Worm (Caenorhabditis elegans) whole organism, late embryonic: Measurements from ENCODE around the gene ggtb-1.

Source experiments
- C08G9.2 ChIP-seq: sonication (generic microtip); optimal IDR thresholded peaks from 2 replicates; lab custom pipeline; 2016; ENCODE audit warnings: mild to moderate bottlenecking, missing genetic modification characterization, moderate library complexity, missing compliant biosample characterization
- F13H6.1 ChIP-seq: sonication (generic microtip); optimal IDR thresholded peaks from 2 replicates; lab custom pipeline; 2016; ENCODE audit warnings: missing genetic modification characterization, missing compliant biosample characterization
- K02D7.2 ChIP-seq: sonication (generic microtip); optimal IDR thresholded peaks from 2 replicates; lab custom pipeline; 2017; ENCODE audit warnings: mild to moderate bottlenecking, missing genetic modification characterization, missing compliant biosample characterization
- Y22D7AL.16 ChIP-seq: sonication (generic microtip); optimal IDR thresholded peaks from 2 replicates; lab custom pipeline; 2016; ENCODE audit warnings: missing genetic modification characterization, missing compliant biosample characterization
- ahr-1 ChIP-seq: sonication (generic microtip); optimal IDR thresholded peaks from 2 replicates; lab custom pipeline; 2016; ENCODE audit warnings: missing genetic modification characterization, missing compliant biosample characterization
- ama-1 ChIP-seq: fragments of 150-350 bp; optimal IDR thresholded peaks from 2 replicates; lab custom pipeline; 2014
- ceh-19 ChIP-seq: fragments of 200-800 bp; sonication (Bioruptor generic); optimal IDR thresholded peaks from 2 replicates; lab custom pipeline; 2018; ENCODE audit warnings: mild to moderate bottlenecking, missing genetic modification characterization, missing compliant biosample characterization
- ceh-2 ChIP-seq: sonication (generic microtip); optimal IDR thresholded peaks from 2 replicates; lab custom pipeline; 2016; ENCODE audit warnings: missing genotype, missing genetic modification characterization, missing compliant biosample characterization
- ceh-24 ChIP-seq: sonication (generic microtip); optimal IDR thresholded peaks from 2 replicates; lab custom pipeline; 2016; ENCODE audit warnings: mild to moderate bottlenecking, missing genetic modification characterization, missing compliant biosample characterization
- ceh-31 ChIP-seq: sonication (generic microtip); optimal IDR thresholded peaks from 2 replicates; lab custom pipeline; 2016; ENCODE audit warnings: missing genetic modification characterization, missing compliant biosample characterization
- ceh-6 ChIP-seq: fragments of 200-800 bp; sonication (Bioruptor generic); optimal IDR thresholded peaks from 2 replicates; lab custom pipeline; 2018; ENCODE audit warnings: mild to moderate bottlenecking, missing genetic modification characterization, missing compliant biosample characterization
- ceh-9 ChIP-seq: sonication (generic microtip); optimal IDR thresholded peaks from 2 replicates; lab custom pipeline; 2016; ENCODE audit warnings: mild to moderate bottlenecking, missing genetic modification characterization, inconsistent platforms, missing compliant biosample characterization
- dmd-4 ChIP-seq: sonication (generic microtip); optimal IDR thresholded peaks from 2 replicates; lab custom pipeline; 2016; ENCODE audit warnings: borderline replicate concordance, missing genetic modification characterization, missing compliant biosample characterization
- dve-1 ChIP-seq: sonication (generic microtip); optimal IDR thresholded peaks from 2 replicates; lab custom pipeline; 2017; ENCODE audit warnings: antibody characterized with exemption, mild to moderate bottlenecking, missing genetic modification characterization, missing compliant biosample characterization
- elt-2 ChIP-seq: sonication (generic microtip); optimal IDR thresholded peaks from 2 replicates; lab custom pipeline; 2016; ENCODE audit warnings: missing genetic modification reagents, missing genetic modification characterization, missing compliant biosample characterization
- ets-4 ChIP-seq: sonication (generic microtip); optimal IDR thresholded peaks from 2 replicates; lab custom pipeline; 2016; ENCODE audit warnings: missing genetic modification characterization, missing compliant biosample characterization
- fax-1 ChIP-seq: sonication (generic microtip); optimal IDR thresholded peaks from 2 replicates; lab custom pipeline; 2016; ENCODE audit warnings: missing genotype, missing genetic modification characterization, missing compliant biosample characterization
- fkh-10 ChIP-seq: fragments of 150-350 bp; optimal IDR thresholded peaks from 2 replicates; lab custom pipeline; 2014; ENCODE audit warnings: missing biosample characterization, missing genetic modification reagents, missing genetic modification characterization
- fkh-6 ChIP-seq: sonication (generic microtip); optimal IDR thresholded peaks from 2 replicates; lab custom pipeline; 2016; ENCODE audit warnings: missing genetic modification characterization, missing compliant biosample characterization
- gmeb-2 ChIP-seq: sonication (generic microtip); optimal IDR thresholded peaks from 2 replicates; lab custom pipeline; 2016; ENCODE audit warnings: missing genetic modification characterization, inconsistent platforms, missing compliant biosample characterization
- hlh-15 ChIP-seq: sonication (generic microtip); optimal IDR thresholded peaks from 2 replicates; lab custom pipeline; 2016; ENCODE audit warnings: missing genetic modification characterization, missing compliant biosample characterization
- hlh-6 ChIP-seq: sonication (generic microtip); optimal IDR thresholded peaks from 2 replicates; lab custom pipeline; 2016; ENCODE audit warnings: missing genotype, missing genetic modification characterization, missing compliant biosample characterization
- hlh-8 ChIP-seq: sonication (generic microtip); optimal IDR thresholded peaks from 2 replicates; lab custom pipeline; 2016; ENCODE audit warnings: missing genotype, missing genetic modification characterization, missing compliant biosample characterization
- lim-6 ChIP-seq: sonication (generic microtip); optimal IDR thresholded peaks from 2 replicates; lab custom pipeline; 2016; ENCODE audit warnings: missing genetic modification characterization, missing compliant biosample characterization
- lin-11 ChIP-seq: fragments of 200-800 bp; sonication (Bioruptor generic); optimal IDR thresholded peaks from 2 replicates; lab custom pipeline; 2018; ENCODE audit warnings: mild to moderate bottlenecking, missing genetic modification characterization, missing compliant biosample characterization
- mec-3 ChIP-seq: sonication (generic microtip); optimal IDR thresholded peaks from 2 replicates; lab custom pipeline; 2016; ENCODE audit warnings: borderline replicate concordance, missing genetic modification characterization, missing compliant biosample characterization
- nfya-1 ChIP-seq: sonication (generic microtip); optimal IDR thresholded peaks from 2 replicates; lab custom pipeline; 2017; ENCODE audit warnings: missing genetic modification characterization, mild to moderate bottlenecking, missing compliant biosample characterization, antibody characterized with exemption, moderate library complexity
- nhr-11 ChIP-seq: fragments of 150-350 bp; optimal IDR thresholded peaks from 2 replicates; lab custom pipeline; 2014; ENCODE audit warnings: missing biosample characterization, missing genetic modification characterization
- npax-4 ChIP-seq: sonication (generic microtip); optimal IDR thresholded peaks from 2 replicates; lab custom pipeline; 2016; ENCODE audit warnings: missing genetic modification characterization, missing compliant biosample characterization
- odd-2 ChIP-seq: sonication (generic microtip); optimal IDR thresholded peaks from 2 replicates; lab custom pipeline; 2017; ENCODE audit warnings: antibody characterized with exemption, mild to moderate bottlenecking, missing genetic modification characterization, missing compliant biosample characterization
- pax-1 ChIP-seq: fragments of 150-350 bp; optimal IDR thresholded peaks from 2 replicates; lab custom pipeline; 2014; ENCODE audit warnings: missing biosample characterization, missing genetic modification characterization
- pha-4 ChIP-seq: fragments of 150-350 bp; optimal IDR thresholded peaks from 2 replicates; lab custom pipeline; 2018; ENCODE audit warnings: missing biosample characterization, missing genetic modification reagents, missing genetic modification characterization
- ref-2 ChIP-seq: sonication (generic microtip); optimal IDR thresholded peaks from 2 replicates; lab custom pipeline; 2016; ENCODE audit warnings: missing genetic modification characterization, missing compliant biosample characterization
- rnt-1 ChIP-seq: sonication (generic microtip); optimal IDR thresholded peaks from 2 replicates; lab custom pipeline; 2016; ENCODE audit warnings: missing genetic modification characterization, missing compliant biosample characterization
- sdc-2 ChIP-seq: sonication (generic microtip); optimal IDR thresholded peaks from 2 replicates; lab custom pipeline; 2016; ENCODE audit warnings: missing genotype, missing genetic modification characterization, missing compliant biosample characterization
- syd-9 ChIP-seq: sonication (generic microtip); optimal IDR thresholded peaks from 2 replicates; lab custom pipeline; 2016; ENCODE audit warnings: mild to moderate bottlenecking, missing genetic modification characterization, moderate library complexity, missing compliant biosample characterization
- tbx-2 ChIP-seq: sonication (generic microtip); optimal IDR thresholded peaks from 2 replicates; lab custom pipeline; 2016; ENCODE audit warnings: missing genetic modification characterization, missing compliant biosample characterization
- ttx-3 ChIP-seq: sonication (generic microtip); optimal IDR thresholded peaks from 2 replicates; lab custom pipeline; 2016; ENCODE audit warnings: missing genetic modification reagents, missing genetic modification characterization, missing compliant biosample characterization
- unc-42 ChIP-seq: sonication (generic microtip); optimal IDR thresholded peaks from 2 replicates; lab custom pipeline; 2016; ENCODE audit warnings: missing genotype, missing genetic modification characterization, missing compliant biosample characterization
- zip-5 ChIP-seq: sonication (generic microtip); optimal IDR thresholded peaks from 2 replicates; lab custom pipeline; 2016; ENCODE audit warnings: missing genetic modification characterization, missing compliant biosample characterization
- ztf-16 ChIP-seq: sonication (generic microtip); optimal IDR thresholded peaks from 2 replicates; lab custom pipeline; 2017; ENCODE audit warnings: missing genetic modification characterization, missing compliant biosample characterization

Gene ggtb-1

ce11 chrIII:7181822-7182221 lies 48.3 kb downstream of the ggtb-1 start, which contains the start of gene epg-4 (continued):
- TF ChIP-seq fkh-6 (tag; lab: Kevin White, UChicago) (no peak), pax-1 (tag; lab: Kevin White, UChicago) (no peak), lin-11 (tag; lab: Kevin White, UChicago) (no peak), fax-1 (tag; lab: Kevin White, UChicago) (no peak), npax-4 (tag; lab: Kevin White, UChicago) (no peak), ahr-1 (tag; lab: Kevin White, UChicago) (no peak), F13H6.1 (tag; lab: Kevin White, UChicago) (no peak), ceh-6 (GFP tag; lab: Kevin White, UChicago) (no peak), hlh-15 (no peak), gmeb-2 (tag; lab: Kevin White, UChicago) (no peak), ttx-3 (peak; percentile 11), dve-1 (tag; lab: Kevin White, UChicago) (no peak), mec-3 (tag; lab: Kevin White, UChicago) (no peak), hlh-8 (tag; lab: Kevin White, UChicago) (no peak), odd-2 (tag; lab: Kevin White, UChicago) (no peak), ztf-16 (tag; lab: Kevin White, UChicago) (no peak), dmd-4 (tag; lab: Kevin White, UChicago) (no peak), ceh-24 (no peak), ceh-31 (peak; percentile 73), C08G9.2 (tag; lab: Kevin White, UChicago) (no peak), ceh-2 (tag; lab: Kevin White, UChicago) (no peak), rnt-1 (tag; lab: Kevin White, UChicago) (peak; percentile 34), K02D7.2 (tag; lab: Kevin White, UChicago) (no peak), ceh-19 (GFP tag; lab: Kevin White, UChicago) (no peak), nhr-11 (tag; lab: Kevin White, UChicago) (no peak), ets-4 (no peak), sdc-2 (tag; lab: Kevin White, UChicago) (no peak), elt-2 (tag; lab: Kevin White, UChicago) (no peak), fkh-10 (no peak), ceh-9 (tag; lab: Kevin White, UChicago) (no peak), ama-1 (lab: Kevin White, UChicago) (no peak), syd-9 (tag; lab: Kevin White, UChicago) (no peak), pha-4 (tag; lab: Kevin White, UChicago) (no peak), hlh-6 (no peak)

DNA sequence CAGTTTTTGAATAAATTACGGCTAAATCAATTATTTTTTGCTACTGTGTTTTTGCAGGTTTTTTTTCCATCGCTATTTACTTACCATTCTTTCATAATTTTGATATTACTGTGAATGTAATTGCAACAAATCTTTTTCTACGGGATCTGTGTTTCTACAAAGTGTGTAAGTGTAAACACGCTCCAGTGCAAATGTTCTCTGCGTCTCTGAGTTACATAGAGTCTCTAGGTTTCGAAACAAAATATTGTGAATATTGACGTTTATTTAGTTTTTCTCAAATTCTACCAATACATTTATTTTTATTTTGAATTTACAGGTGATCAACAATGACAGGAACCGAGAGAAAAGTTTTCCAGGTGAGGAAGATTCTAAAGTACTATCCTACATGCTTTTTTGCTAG lies 50.5 kb downstream of the ggtb-1 start, which contains the start of gene yju-2:
Gene yju-2 (plus strand): TSS at position 315 of the 400 bp plus-strand sequence.
- no peak for TF ChIP-seq lim-6 (tag; lab: Kevin White, UChicago)
- TF ChIP-seq ceh-31 = peak; percentile 66
- TF ChIP-seq ets-4 = peak; percentile 22
- peak; percentile 27 for TF ChIP-seq nfya-1 (tag; lab: Kevin White, UChicago)
- peak; percentile 14 for TF ChIP-seq unc-42 (tag; lab: Kevin White, UChicago)
- TF ChIP-seq C08G9.2 (tag; lab: Kevin White, UChicago) = peak; percentile 21
- TF ChIP-seq zip-5 = peak; percentile 26
- TF ChIP-seq ceh-2 (tag; lab: Kevin White, UChicago) = peak; percentile 51
- no peak for TF ChIP-seq nhr-11 (tag; lab: Kevin White, UChicago)
- no peak for TF ChIP-seq Y22D7AL.16
- peak; percentile 57 for TF ChIP-seq tbx-2 (tag; lab: Kevin White, UChicago)
- peak; percentile 2 for TF ChIP-seq sdc-2 (tag; lab: Kevin White, UChicago)
- peak; percentile 47 for TF ChIP-seq ref-2
- TF ChIP-seq mec-3 (tag; lab: Kevin White, UChicago) = no peak
